Fruit fly (Drosophila melanogaster) whole organism: Measurements from ENCODE around the gene MED6.

Experiments used
- CG8478 ChIP-seq: fragments of >200 bp; optimal IDR thresholded peaks from 2 replicates; lab custom pipeline; 2018; ENCODE audit warnings: inconsistent platforms
- Dll ChIP-seq: fragments of >200 bp; optimal IDR thresholded peaks from 2 replicates; lab custom pipeline; 2017
- EcR ChIP-seq, 2 experiments: fragments of >200 bp; optimal IDR thresholded peaks; 2 replicates each; lab custom pipeline; 2017; ENCODE audit warnings: missing biosample characterization in 2 of 2, missing genetic modification characterization in 2 of 2, missing genetic modification reagents in 2 of 2
- pan ChIP-seq: fragments of >200 bp; optimal IDR thresholded peaks from 2 replicates; lab custom pipeline; 2017
- psq ChIP-seq: fragments of >200 bp; optimal IDR thresholded peaks from 2 replicates; lab custom pipeline; 2017

DNA sequence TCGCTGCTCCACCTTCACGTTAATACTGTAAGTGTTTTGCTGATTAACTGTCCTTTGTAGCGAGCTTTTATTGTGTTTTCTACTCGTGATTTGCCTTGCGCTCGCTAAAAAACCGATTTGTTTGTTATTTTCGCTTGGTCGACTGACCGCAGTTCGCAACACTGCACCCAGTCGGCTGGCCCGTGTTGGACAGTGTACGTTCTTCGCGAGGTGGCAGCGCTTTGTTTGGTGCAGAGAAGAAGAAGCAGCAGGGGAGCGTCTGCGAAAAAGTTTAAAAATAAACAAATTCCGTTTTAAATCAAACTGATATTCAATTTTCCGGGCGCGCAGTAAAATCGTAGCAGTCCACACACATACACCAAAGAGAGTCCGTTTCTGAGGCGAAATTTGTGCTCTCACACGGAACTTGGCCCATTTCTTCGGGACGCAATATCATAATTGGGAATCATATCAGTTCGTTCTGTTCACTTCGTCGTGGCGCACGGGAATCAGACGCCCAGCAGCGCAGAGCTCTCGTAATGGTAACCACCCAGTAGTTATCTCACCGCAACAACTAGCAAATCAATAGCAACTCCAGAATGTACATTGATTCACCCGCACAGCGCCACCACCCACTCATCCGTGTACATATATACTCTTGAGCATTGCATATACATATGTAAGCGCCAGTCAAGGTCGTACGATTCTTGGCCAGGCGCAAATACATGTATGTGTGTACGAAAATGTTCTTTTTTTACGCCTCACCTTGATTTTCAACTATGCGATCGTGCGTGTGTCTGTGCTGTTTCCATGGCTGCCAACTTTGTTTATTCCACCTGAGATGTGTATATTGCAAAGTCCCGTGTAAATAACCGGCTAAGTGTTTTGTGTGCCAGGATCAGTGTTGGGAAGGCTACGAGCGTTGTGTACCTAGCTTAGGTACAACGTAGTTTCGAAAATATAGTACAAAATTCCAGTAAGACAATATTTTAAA lies 878 bp downstream of the MED6 start, which contains the start of gene Naa80:
- no peak for TF ChIP-seq CG8478 (lab: Kevin White, UChicago)
- TF ChIP-seq psq: no peak
- no peak for TF ChIP-seq pan (lab: Kevin White, UChicago)
- TF ChIP-seq EcR (GFP tag; optimal IDR thresholded peaks at IDR 0.05; lab: Kevin White, UChicago): no peak
- TF ChIP-seq Dll: no peak
